Worm (Caenorhabditis elegans): Measurements from ENCODE around the gene clc-5.

Gene clc-5

DNA sequence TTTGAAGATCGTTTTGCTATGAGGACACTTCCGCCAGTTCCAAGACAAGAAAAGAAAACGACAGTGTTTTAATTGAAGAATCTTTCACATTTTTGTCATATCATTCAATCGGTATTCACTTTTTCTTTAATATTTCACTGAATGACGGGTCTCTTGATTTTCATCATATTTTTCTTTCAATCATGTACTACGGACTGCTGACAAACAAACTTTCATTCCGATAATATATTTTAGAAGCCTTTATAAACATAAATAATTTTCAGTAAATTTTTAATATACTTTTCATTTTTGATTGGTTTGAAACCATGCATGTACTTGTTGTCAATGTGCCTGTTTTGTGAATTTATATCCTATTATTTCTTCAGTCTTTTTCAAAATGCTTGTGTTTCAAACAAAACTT is at the start of gene clc-5:
TSS of gene clc-5 (plus strand) at position 301 of the 400 bp plus-strand sequence.
- no peak for TF ChIP-seq unc-62 (GFP tag; optimal IDR thresholded peaks at IDR 0.05)

ce11 chrX:7390270-7390669 is 43.1 kb upstream of the clc-5 start, which contains the start of gene C10A4.6:
C10A4.6 (plus strand) TSS chrX:7390570.
- no peak for TF ChIP-seq unc-62 (GFP tag; optimal IDR thresholded peaks at IDR 0.05)

DNA sequence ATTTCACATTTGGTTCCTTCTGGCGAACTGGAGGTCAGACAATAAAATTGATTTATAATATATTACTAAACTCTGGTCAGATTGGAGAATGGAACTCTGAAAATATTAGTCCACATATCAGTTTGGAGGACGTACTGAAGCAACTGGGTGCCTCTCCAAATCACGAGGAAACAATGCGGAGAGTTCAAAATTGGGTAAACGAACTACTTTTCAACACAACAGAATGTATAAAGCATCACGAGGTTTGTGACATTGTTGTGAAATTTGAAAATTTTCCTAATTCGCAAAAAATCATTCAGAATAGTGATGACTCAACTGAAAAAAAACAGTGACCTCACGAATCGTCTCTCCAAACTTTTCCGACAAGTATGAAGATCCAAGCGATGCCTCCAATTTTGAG is 40.2 kb upstream of the clc-5 start, which contains the start of gene gad-2:
TSS of gene gad-2 (plus strand) at position 301 of the 400 bp plus-strand sequence.
- TF ChIP-seq unc-62 (GFP tag; optimal IDR thresholded peaks at IDR 0.05), result no peak

DNA sequence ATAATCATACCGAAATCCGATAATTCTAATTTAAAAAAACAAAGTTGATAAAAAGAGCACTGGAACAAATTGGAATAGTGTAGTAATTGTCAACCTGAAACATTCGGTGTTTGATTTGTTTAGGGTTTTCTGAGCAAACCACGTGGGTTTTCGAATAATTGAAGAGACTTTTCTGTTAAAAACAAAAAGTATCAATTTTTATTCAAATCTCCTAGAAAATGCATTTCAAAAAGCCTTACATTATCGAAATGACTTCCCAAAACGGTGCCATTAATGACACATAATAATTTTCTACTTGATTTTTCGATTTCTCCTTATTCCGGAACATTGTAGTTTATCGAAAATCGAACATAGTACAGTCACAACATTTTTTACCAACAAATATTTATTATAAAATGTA is 35.4 kb upstream of the clc-5 start, which contains the start of gene C10A4.13:
TSS of gene C10A4.13 (minus strand) at position 101 of the 400 bp plus-strand sequence.
- TF ChIP-seq unc-62 (GFP tag; optimal IDR thresholded peaks at IDR 0.05), result no peak

DNA sequence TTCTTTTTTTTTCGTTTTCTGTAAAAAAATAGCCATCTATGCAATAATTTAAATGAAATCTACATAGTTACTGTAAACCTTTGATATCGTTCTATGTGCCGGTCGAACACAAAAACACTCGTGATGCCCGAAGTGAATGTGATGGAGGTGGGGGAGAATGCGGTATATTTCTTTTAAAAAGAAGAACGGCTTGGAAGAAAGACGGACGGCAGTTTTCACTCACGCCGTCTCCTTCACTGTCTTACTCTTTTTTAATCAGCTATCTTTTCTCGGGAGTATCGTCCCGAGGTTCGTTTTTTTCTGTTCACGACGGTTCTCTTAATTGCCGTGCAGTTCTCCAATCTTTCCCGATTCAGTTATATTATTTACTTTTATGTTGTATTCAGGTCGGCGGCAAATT is 34.8 kb upstream of the clc-5 start, which contains the start of gene C10A4.10:
TSS of gene C10A4.10 (plus strand) at position 301 of the 400 bp plus-strand sequence.
- TF ChIP-seq unc-62 (GFP tag; optimal IDR thresholded peaks at IDR 0.05), result no peak

DNA sequence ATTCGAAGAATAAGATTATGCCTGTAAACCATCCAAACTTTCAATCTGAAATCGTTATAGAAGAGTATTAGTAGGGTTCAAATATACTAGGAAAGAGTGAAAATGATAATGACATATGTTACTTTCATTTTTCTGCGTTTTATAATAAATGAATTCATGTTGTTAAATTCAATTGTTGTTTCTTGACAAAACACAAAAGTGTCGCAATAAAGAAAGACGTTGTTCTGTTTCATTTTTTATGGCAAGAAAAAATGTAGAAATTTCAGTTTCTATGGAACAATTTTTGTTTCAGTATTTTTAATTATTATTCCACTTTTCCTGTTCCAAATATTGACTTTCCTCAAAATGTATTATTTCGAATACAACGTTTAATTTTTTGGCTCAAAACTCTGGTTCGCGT is 32.6 kb upstream of the clc-5 start, which contains the start of gene C10A4.4:
TSS of gene C10A4.4 (plus strand) at position 301 of the 400 bp plus-strand sequence.
- no peak for TF ChIP-seq unc-62 (GFP tag; optimal IDR thresholded peaks at IDR 0.05)

- no peak for TF ChIP-seq unc-62 (GFP tag; optimal IDR thresholded peaks at IDR 0.05)
Observed at ce11 chrX:7404551-7404950, 28.8 kb upstream of the clc-5 start.

DNA sequence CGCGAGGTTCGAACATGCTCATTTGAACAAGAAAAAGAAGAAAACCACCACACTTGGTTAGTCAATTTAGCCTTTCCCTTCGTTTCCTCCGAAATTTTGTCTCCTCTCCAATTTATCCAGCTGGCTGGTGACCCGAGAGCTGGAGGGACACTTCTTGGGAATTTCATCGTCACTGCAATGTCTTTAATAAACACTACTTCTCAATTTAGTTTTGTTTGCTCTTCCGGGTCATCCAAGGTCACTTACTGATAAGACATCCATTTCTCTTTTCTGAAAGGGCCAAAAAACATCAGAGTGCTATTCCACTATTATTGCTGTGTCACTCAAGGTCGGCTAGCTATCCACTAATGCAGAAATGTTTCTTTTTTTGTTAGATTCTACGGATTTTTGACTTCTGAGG is 28.0 kb upstream of the clc-5 start, which contains the start of gene C10A4.3:
TSS of gene C10A4.3 (plus strand) at position 301 of the 400 bp plus-strand sequence.
- no peak for TF ChIP-seq unc-62 (GFP tag; optimal IDR thresholded peaks at IDR 0.05)

DNA sequence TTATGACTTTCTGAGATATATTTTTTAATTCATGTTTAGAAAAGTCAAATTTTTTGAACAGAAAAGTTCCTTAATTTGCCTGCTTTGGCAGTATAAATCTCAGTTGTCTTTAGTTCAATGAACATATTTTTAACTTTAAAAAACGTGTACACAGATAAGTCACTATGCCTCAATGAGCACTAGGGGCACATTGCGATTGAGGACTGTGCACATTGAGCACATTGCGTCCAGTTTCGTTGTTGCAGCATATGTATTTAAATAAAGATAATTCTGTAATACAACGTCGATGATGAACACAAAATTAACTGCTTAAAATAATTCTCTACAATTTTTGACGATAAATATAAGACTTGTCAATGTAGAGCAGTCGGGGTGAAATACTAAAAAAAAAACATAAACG is 25.6 kb upstream of the clc-5 start:
- TF ChIP-seq unc-62 (GFP tag; optimal IDR thresholded peaks at IDR 0.05), result no peak

- TF ChIP-seq unc-62 (GFP tag; optimal IDR thresholded peaks at IDR 0.05), result no peak
Observed at ce11 chrX:7409030-7409429, 24.3 kb upstream of the clc-5 start.

DNA sequence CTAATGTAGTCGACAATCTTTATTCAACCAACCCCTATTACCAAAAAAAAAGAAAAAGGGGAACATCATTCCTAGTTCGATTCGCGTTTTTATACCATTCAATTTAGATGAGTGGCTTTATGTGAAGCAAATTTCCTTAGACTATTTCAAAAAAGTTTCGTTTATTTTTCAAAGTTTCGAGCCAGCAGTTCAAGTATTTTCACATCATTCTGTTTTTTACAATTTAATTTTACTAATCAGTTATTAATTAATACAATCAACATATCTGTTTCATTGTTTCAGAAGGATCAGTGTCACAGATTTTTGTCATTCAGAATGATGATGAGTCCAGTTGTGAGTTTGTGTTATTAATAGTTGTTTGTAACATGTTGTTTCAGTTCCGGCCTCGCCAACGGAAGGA is 23.4 kb upstream of the clc-5 start, which contains the start of gene C10A4.2:
TSS of gene C10A4.2 (plus strand) at position 301 of the 400 bp plus-strand sequence.
- no peak for TF ChIP-seq unc-62 (GFP tag; optimal IDR thresholded peaks at IDR 0.05)

DNA sequence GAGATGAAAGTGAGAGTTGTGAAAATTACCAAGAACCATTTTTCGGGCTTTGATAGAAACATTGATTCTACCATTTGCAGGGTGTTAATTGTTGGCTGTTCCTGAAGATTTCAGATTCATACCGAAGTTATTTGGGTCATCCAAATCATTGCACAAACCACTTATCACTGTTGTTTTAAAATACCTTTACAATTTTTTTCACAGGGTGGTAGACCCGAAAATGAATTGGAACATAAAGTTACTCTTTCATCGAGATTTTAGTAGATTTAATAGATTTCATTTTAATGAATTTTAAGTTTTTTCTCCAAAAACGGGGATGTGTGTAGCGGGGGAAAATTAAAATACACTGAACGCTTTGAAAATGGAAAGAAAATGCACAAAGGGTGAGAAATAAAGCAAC is 17.9 kb upstream of the clc-5 start, which contains the start of gene C10A4.7:
TSS of gene C10A4.7 (minus strand) at position 101 of the 400 bp plus-strand sequence.
- no peak for TF ChIP-seq unc-62 (GFP tag; optimal IDR thresholded peaks at IDR 0.05)

- TF ChIP-seq unc-62 (GFP tag; optimal IDR thresholded peaks at IDR 0.05), result no peak
Observed at ce11 chrX:7416082-7416481, 17.3 kb upstream of the clc-5 start, which contains the start of gene C10A4.1. C10A4.1 (plus strand) TSS chrX:7416382.

DNA sequence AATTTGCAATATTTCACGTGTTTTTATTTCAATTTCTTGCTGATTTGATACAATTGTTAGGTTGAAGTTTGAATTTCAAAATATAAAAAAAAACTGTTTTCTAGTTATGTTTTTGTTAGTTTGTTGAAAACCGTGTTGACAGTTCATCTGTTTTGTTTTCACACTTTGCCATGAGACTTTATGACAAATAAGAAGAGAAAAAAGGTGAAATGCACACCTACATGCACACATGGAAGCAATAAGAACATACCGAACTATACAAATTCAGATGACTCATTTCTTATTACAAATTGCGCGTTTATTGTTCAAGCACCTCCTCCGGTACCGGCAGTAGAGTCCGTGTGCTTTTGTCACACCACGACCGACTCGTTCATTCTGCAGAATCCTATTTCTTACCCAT is 12.8 kb upstream of the clc-5 start, which contains the start of gene C10A4.9:
TSS of gene C10A4.9 (plus strand) at position 301 of the 400 bp plus-strand sequence.
- TF ChIP-seq unc-62 (GFP tag; optimal IDR thresholded peaks at IDR 0.05), result no peak

- TF ChIP-seq unc-62 (GFP tag; optimal IDR thresholded peaks at IDR 0.05), result no peak
Observed at ce11 chrX:7424813-7425212, 8.6 kb upstream of the clc-5 start, which contains the start of gene mnm-2. mnm-2 (minus strand) TSS chrX:7424913.

- TF ChIP-seq unc-62 (GFP tag; optimal IDR thresholded peaks at IDR 0.05), result no peak
Observed at ce11 chrX:7430483-7430882, 2.9 kb upstream of the clc-5 start.

- no peak for TF ChIP-seq unc-62 (GFP tag; optimal IDR thresholded peaks at IDR 0.05)
Observed at ce11 chrX:7431165-7431564, 2.2 kb upstream of the clc-5 start, which contains the start of gene clc-2. clc-2 (plus strand) TSS chrX:7431465.

Measured in whole organism, dauer.